Fruit fly (Drosophila melanogaster) S2 (cell line): ENCODE measurements around the gene DNAlig3.

Experiments used
- CG8478 ChIP-seq: fragments of >200 bp; optimal IDR thresholded peaks from 2 replicates; lab custom pipeline; 2018
- CTCF ChIP-seq, 2 experiments: fragments of >200 bp; optimal IDR thresholded peaks; 2 replicates each; lab custom pipeline; 2018

dm6 chr3R:12376828-12377227 is 24.8 kb downstream of the DNAlig3 start, which contains the start of gene GstD6:
- TF ChIP-seq CTCF (optimal IDR thresholded peaks at IDR 0.05; lab: Kevin White, UChicago) = no peak
- TF ChIP-seq CG8478 (lab: Kevin White, UChicago) = no peak
